Fruit fly (Drosophila melanogaster): ENCODE results near the gene CG5079.

- TF ChIP-seq usp (GFP tag; optimal IDR thresholded peaks at IDR 0.05) (no peak), psq (optimal IDR thresholded peaks at IDR 0.05) (no peak)
Measured at dm6 chr3R:25659857-25660417, 46.5 kb downstream of the CG5079 start.
